Worm (Caenorhabditis elegans) whole organism, L3 larva: ENCODE data around the gene his-16.

ENCODE experiments used
- R02D3.7 ChIP-seq: fragments of 150-350 bp; optimal IDR thresholded peaks from 2 replicates; lab custom pipeline; 2014; ENCODE audit warnings: missing biosample characterization, missing genetic modification characterization
- ceh-16 ChIP-seq: sonication (generic microtip); optimal IDR thresholded peaks from 2 replicates; lab custom pipeline; 2017; ENCODE audit warnings: missing biosample characterization, missing genetic modification characterization
- elt-1 ChIP-seq: fragments of 150-350 bp; optimal IDR thresholded peaks from 2 replicates; lab custom pipeline; 2014; ENCODE audit warnings: missing biosample characterization, missing genetic modification characterization
- fkh-10 ChIP-seq: sonication (generic microtip); optimal IDR thresholded peaks from 2 replicates; lab custom pipeline; 2017; ENCODE audit warnings: missing biosample characterization, missing genetic modification reagents, missing genetic modification characterization
- nhr-25 ChIP-seq: sonication (generic microtip); optimal IDR thresholded peaks from 2 replicates; lab custom pipeline; 2017; ENCODE audit warnings: missing biosample characterization, missing genetic modification characterization
- nhr-28 ChIP-seq: fragments of 150-350 bp; optimal IDR thresholded peaks from 2 replicates; lab custom pipeline; 2014; ENCODE audit warnings: missing biosample characterization, missing genetic modification characterization
- tbx-2 ChIP-seq: sonication (generic microtip); optimal IDR thresholded peaks from 2 replicates; lab custom pipeline; 2016; ENCODE audit warnings: mild to moderate bottlenecking, missing genetic modification characterization, missing compliant biosample characterization

DNA sequence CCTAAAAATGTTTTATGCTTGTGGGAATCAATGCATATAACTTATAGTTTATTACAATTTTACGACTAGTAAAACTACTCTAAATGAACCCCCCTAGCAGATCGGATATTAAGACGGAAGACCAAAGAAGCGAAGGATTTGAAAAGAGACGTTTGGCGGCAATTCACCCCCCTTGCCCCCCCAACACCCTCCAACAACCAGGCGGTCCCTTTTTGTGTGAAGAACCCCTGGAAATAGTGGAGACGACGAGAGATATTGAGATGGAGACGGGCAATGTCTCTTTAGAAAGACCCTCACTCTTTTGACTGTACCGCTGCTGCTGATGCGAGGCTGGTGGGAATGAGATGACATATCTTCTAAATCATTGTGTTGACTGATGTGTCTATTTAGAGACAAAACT is 29.4 kb upstream of the his-16 start:
- TF ChIP-seq nhr-25 (tag; lab: Kevin White, UChicago) (no peak), ceh-16 (no peak), tbx-2 (tag; lab: Kevin White, UChicago) (no peak), nhr-28 (tag; lab: Kevin White, UChicago) (no peak), fkh-10 (GFP tag; lab: Kevin White, UChicago) (no peak), elt-1 (tag; lab: Kevin White, UChicago) (no peak), R02D3.7 (no peak)
